Fruit fly (Drosophila melanogaster): Measurements from ENCODE around the gene CG5421.

Gene CG5421

DNA sequence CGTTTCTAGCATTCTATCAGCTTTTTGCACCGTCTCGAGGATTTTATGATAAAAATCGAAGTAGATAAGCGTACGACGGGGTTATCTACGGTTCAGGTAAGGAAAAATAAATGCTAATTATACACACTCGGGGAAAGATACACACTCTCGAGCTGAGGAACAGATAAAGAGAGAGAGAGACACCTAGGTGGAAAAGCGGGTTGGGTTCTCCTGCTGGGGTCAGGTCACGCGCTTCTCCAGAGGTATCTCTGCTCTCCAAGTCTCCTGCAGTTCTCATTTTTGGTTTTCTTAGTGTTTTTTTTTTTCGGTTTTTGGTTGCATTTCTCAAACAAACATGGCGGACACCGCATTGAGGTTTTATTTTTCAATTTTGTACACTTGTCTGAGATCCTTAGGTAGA is 11.9 kb upstream of the CG5421 start (continued):
- 0 out of 2 replicates have a peak, but pooled peaks have one; percentile 20 for TF ChIP-seq al (GFP tag; IDR thresholded peaks at IDR 0.05)
- 0 out of 3 replicates have a peak, but pooled peaks have one; percentile 6 for TF ChIP-seq ci (GFP tag; IDR thresholded peaks at IDR 0.05)
- TF ChIP-seq Bgb (GFP tag; IDR thresholded peaks at IDR 0.05; ENCODE audit: partially characterized antibody): peak; percentile 12; the same call in 1 of the 2 replicates
- TF ChIP-seq twi (tag; optimal IDR thresholded peaks at IDR 0.05): no peak
- peak; percentile 34 for TF ChIP-seq sqz (GFP tag; optimal IDR thresholded peaks at IDR 0.05)
- peak; percentile 62; the same call in 1 of the 3 replicates for TF ChIP-seq CG2199 (GFP tag; IDR thresholded peaks at IDR 0.05)
- peak; percentile 25; the same call in 1 of the 2 replicates for TF ChIP-seq CG32532 (GFP tag; IDR thresholded peaks at IDR 0.05)
- TF ChIP-seq Hr78 (GFP tag; optimal IDR thresholded peaks at IDR 0.05): peak in 1 of 2 experiments; percentile 28
- TF ChIP-seq CG1602 (GFP tag; optimal IDR thresholded peaks at IDR 0.05): no peak
- TF ChIP-seq wdn (GFP tag; IDR thresholded peaks at IDR 0.05): 0 out of 2 replicates have a peak, but pooled peaks have one; percentile 3
- TF ChIP-seq phol (tag; optimal IDR thresholded peaks at IDR 0.05): peak; percentile 56
- no peak for TF ChIP-seq Fer1 (GFP tag; optimal IDR thresholded peaks at IDR 0.05)
- peak; percentile 58; the same call in 2 of the 3 replicates for TF ChIP-seq Dbx (GFP tag; IDR thresholded peaks at IDR 0.05)

DNA sequence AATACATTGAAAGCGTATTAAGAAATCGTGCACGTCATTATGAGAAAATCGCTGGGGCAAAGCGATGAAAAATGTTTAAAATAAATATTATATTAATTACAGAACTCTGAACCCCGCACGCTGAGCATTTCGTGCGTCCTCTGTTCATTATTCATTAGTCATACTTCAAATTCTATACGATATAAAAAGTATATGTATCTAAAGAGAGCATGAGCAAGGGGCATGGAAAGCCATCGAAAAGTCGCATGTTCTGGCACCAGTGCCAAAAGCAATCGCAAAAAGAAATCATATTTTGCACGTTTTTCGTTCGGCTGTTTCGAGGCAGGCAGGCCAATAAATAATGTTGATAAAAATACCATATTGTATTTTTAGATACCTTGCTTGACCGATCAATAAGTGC is 11.3 kb upstream of the CG5421 start:
- no peak for TF ChIP-seq CG13424 (tag; optimal IDR thresholded peaks at IDR 0.05)
- TF ChIP-seq CG18262 (tag; optimal IDR thresholded peaks at IDR 0.05): no peak
- TF ChIP-seq tap (tag; optimal IDR thresholded peaks at IDR 0.05): no peak
- TF ChIP-seq ind (GFP tag; optimal IDR thresholded peaks at IDR 0.05): no peak
- no peak for TF ChIP-seq stc (GFP tag; IDR thresholded peaks at IDR 0.05)
- TF ChIP-seq Blimp-1 (GFP tag; optimal IDR thresholded peaks at IDR 0.05): no peak
- no peak for TF ChIP-seq Trl (optimal IDR thresholded peaks at IDR 0.05)
- no peak for TF ChIP-seq Trl (GFP tag; optimal IDR thresholded peaks at IDR 0.05)
- no peak for TF ChIP-seq danr (GFP tag; IDR thresholded peaks at IDR 0.05)
- TF ChIP-seq CG12236 (GFP tag; optimal IDR thresholded peaks at IDR 0.05): no peak
- TF ChIP-seq CG8924 (tag; optimal IDR thresholded peaks at IDR 0.05): no peak
- TF ChIP-seq CG15601 (tag; optimal IDR thresholded peaks at IDR 0.05): peak; percentile 20
- peak; percentile 72 for TF ChIP-seq Med (GFP tag)
- no peak for TF ChIP-seq sqz (GFP tag; optimal IDR thresholded peaks at IDR 0.05)
- TF ChIP-seq cwo (GFP tag; optimal IDR thresholded peaks at IDR 0.05): peak; percentile 34
- no peak for TF ChIP-seq CG11398 (GFP tag; optimal IDR thresholded peaks at IDR 0.05)
- no peak for TF ChIP-seq CG12071 (GFP tag; optimal IDR thresholded peaks at IDR 0.05)
- no peak for TF ChIP-seq Hand (GFP tag; optimal IDR thresholded peaks at IDR 0.05)
- no peak for TF ChIP-seq CG1792 (GFP tag; optimal IDR thresholded peaks at IDR 0.05)
- TF ChIP-seq CG2120 (GFP tag; optimal IDR thresholded peaks at IDR 0.05): no peak

DNA sequence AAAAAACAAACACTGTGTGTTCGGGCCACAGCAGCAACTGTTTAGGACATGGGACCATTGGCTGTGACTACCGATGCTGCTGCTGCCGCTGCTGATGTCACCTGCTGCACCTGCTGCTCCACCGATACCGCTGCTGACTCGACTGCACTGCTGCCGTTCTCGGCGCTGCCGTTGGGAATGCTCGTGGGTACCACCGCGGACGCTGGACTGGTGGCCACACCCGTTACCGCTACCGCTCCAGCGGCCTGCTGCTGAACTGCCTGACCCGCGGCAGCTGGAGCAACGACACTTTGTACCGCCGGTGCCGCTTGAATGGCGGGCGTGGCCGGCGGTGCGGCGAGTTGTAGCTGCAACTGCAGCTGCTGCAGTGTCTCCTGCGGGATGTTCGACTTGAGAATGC is 9.8 kb upstream of the CG5421 start:
- TF ChIP-seq Hmx (GFP tag; optimal IDR thresholded peaks at IDR 0.05): no peak
- 0 out of 2 replicates have a peak, but pooled peaks have one; percentile 37 for TF ChIP-seq CG9932 (GFP tag; IDR thresholded peaks at IDR 0.05)
- no peak for TF ChIP-seq Usf (GFP tag; optimal IDR thresholded peaks at IDR 0.05)
- 0 out of 3 replicates have a peak, but pooled peaks have one; percentile 37 for TF ChIP-seq ci (GFP tag; IDR thresholded peaks at IDR 0.05)
- TF ChIP-seq her (GFP tag; optimal IDR thresholded peaks at IDR 0.05): peak; percentile 6
- no peak for TF ChIP-seq CG7271 (tag; optimal IDR thresholded peaks at IDR 0.05)
- TF ChIP-seq ab (GFP tag; optimal IDR thresholded peaks at IDR 0.05): no peak
- TF ChIP-seq CG11695 (GFP tag; IDR thresholded peaks at IDR 0.05): no peak
- no peak for TF ChIP-seq CG10147 (GFP tag; optimal IDR thresholded peaks at IDR 0.05)
- peak; percentile 65 for TF ChIP-seq Med (GFP tag)
- no peak for TF ChIP-seq Chrac-16 (GFP tag; optimal IDR thresholded peaks at IDR 0.05)
- 0 out of 3 replicates have a peak, but pooled peaks have one; percentile 25 for TF ChIP-seq CG2199 (GFP tag; IDR thresholded peaks at IDR 0.05)
- TF ChIP-seq ac (GFP tag; optimal IDR thresholded peaks at IDR 0.05): peak; percentile 98
- 0 out of 2 replicates have a peak, but pooled peaks have one; percentile 21 for TF ChIP-seq klu (GFP tag; IDR thresholded peaks at IDR 0.05)
- no peak for TF ChIP-seq CG13424 (tag; optimal IDR thresholded peaks at IDR 0.05)
- TF ChIP-seq Myb (GFP tag; optimal IDR thresholded peaks at IDR 0.05): peak; percentile 1
- no peak for TF ChIP-seq C15 (GFP tag; IDR thresholded peaks at IDR 0.05)
- no peak for TF ChIP-seq Kr (GFP tag; optimal IDR thresholded peaks at IDR 0.05)
- no peak for TF ChIP-seq schlank (tag; optimal IDR thresholded peaks at IDR 0.05)
- TF ChIP-seq ken (GFP tag; IDR thresholded peaks at IDR 0.05): no peak
- no peak for TF ChIP-seq CG4282 (GFP tag; optimal IDR thresholded peaks at IDR 0.05)
- no peak for TF ChIP-seq CG14050 (GFP tag; IDR thresholded peaks at IDR 0.05)

All from whole organism, embryonic.